Worm (Caenorhabditis elegans) whole organism, L3 larva: ENCODE measurements around the gene W08G11.5.

Experiments
- R02D3.7 ChIP-seq: fragments of 150-350 bp; optimal IDR thresholded peaks from 2 replicates; lab custom pipeline; 2014; ENCODE audit warnings: missing biosample characterization, missing genetic modification characterization
- nhr-237 ChIP-seq: fragments of 150-350 bp; optimal IDR thresholded peaks from 2 replicates; lab custom pipeline; 2014; ENCODE audit warnings: missing biosample characterization, missing genetic modification characterization
- nhr-76 ChIP-seq: fragments of 150-350 bp; sonication (generic microtip); optimal IDR thresholded peaks from 5 replicates; lab custom pipeline; 2014; ENCODE audit warnings: missing biosample characterization, missing genetic modification characterization
- nhr-77 ChIP-seq: fragments of 150-350 bp; optimal IDR thresholded peaks from 2 replicates; lab custom pipeline; 2014; ENCODE audit warnings: missing biosample characterization, missing genetic modification characterization
- pqm-1 ChIP-seq: fragments of 150-350 bp; optimal IDR thresholded peaks from 2 replicates; lab custom pipeline; 2017; ENCODE audit warnings: missing biosample characterization, missing genetic modification characterization, inconsistent platforms
- skn-1 ChIP-seq: fragments of 150-350 bp; optimal IDR thresholded peaks from 2 replicates; lab custom pipeline; 2014; ENCODE audit warnings: missing biosample characterization, missing genetic modification characterization
- tbx-2 ChIP-seq: sonication (generic microtip); optimal IDR thresholded peaks from 2 replicates; lab custom pipeline; 2016; ENCODE audit warnings: mild to moderate bottlenecking, missing genetic modification characterization, missing compliant biosample characterization
- unc-39 ChIP-seq: sonication (generic microtip); optimal IDR thresholded peaks from 4 replicates; lab custom pipeline; 2017; ENCODE audit warnings: missing biosample characterization, missing genetic modification characterization
- unc-62 ChIP-seq: fragments of 150-350 bp; sonication (generic microtip); optimal IDR thresholded peaks from 4 replicates; lab custom pipeline; 2014; ENCODE audit warnings: missing biosample characterization, missing genetic modification reagents, missing genetic modification characterization

DNA sequence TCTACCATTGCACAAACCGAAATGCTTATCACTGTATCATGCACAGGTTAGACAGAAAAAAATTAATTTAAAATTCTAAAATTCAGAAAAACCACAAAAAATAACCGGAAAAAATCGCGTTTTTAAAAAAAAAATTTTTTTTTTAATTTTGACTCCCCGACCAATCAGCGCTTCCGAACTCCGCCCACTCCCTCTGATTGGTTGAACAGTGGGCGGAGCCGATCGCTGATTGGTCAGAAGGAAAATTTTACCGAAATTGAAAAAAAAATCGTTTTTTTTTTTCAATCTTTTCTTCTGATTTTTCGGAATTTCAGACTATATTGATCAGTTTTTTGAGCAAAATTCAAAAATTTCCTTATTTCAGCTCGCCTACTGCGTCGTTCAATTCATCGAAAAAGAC is 15.0 kb upstream of the W08G11.5 start:
- no peak for TF ChIP-seq R02D3.7 (tag; lab: Kevin White, UChicago)
- no peak for TF ChIP-seq nhr-237
- no peak for TF ChIP-seq skn-1 (tag; lab: Kevin White, UChicago)
- no peak for TF ChIP-seq nhr-76 (tag; lab: Kevin White, UChicago)
- no peak for TF ChIP-seq unc-39
- no peak for TF ChIP-seq tbx-2 (tag; lab: Kevin White, UChicago)
- TF ChIP-seq pqm-1 = no peak
- TF ChIP-seq unc-62 (GFP tag; lab: Kevin White, UChicago) = no peak
- TF ChIP-seq nhr-77 (tag; lab: Kevin White, UChicago) = no peak
